Fruit fly (Drosophila melanogaster) whole organism: ENCODE measurements around the gene Tob.

Source experiments
- CG8478 ChIP-seq: fragments of >200 bp; optimal IDR thresholded peaks from 2 replicates; lab custom pipeline; 2018; ENCODE audit warnings: inconsistent platforms
- pan ChIP-seq: fragments of >200 bp; optimal IDR thresholded peaks from 2 replicates; lab custom pipeline; 2017

dm6 chrX:16063414-16063938 lies 27.8 kb downstream of the Tob start, which contains the start of gene dpr18:
- no peak for TF ChIP-seq pan (lab: Kevin White, UChicago)
- TF ChIP-seq CG8478 (lab: Kevin White, UChicago), result no peak
